Worm (Caenorhabditis elegans): ENCODE data around the gene F52E1.3.

ce11 chrV:8345436-8345835 lies 49.2 kb upstream of the F52E1.3 start, which contains the start of gene C08D8.1:
- TF ChIP-seq flt-1 (GFP tag; IDR thresholded peaks at IDR 0.05) (no peak), ama-1 (optimal IDR thresholded peaks at IDR 0.05) (no peak), pes-1 (GFP tag; IDR thresholded peaks at IDR 0.05) (no peak), ceh-36 (tag; optimal IDR thresholded peaks at IDR 0.05) (no peak), hmbx-1 (tag; optimal IDR thresholded peaks at IDR 0.05) (no peak), F13C5.2 (tag; optimal IDR thresholded peaks at IDR 0.05) (no peak), sea-1 (GFP tag; conservative IDR thresholded peaks at IDR 0.05) (no peak), tra-4 (tag; optimal IDR thresholded peaks at IDR 0.05) (no peak), hmg-4 (GFP tag; optimal IDR thresholded peaks at IDR 0.05) (no peak), ceh-13 (GFP tag; optimal IDR thresholded peaks at IDR 0.05) (no peak), tbx-11 (GFP tag; IDR thresholded peaks at IDR 0.05) (no peak), aly-1 (tag; optimal IDR thresholded peaks at IDR 0.05) (no peak), scrt-1 (GFP tag; IDR thresholded peaks at IDR 0.05) (no peak), B0310.2 (tag; optimal IDR thresholded peaks at IDR 0.05) (no peak)

Measured in whole organism, early embryonic.